Fruit fly (Drosophila melanogaster) whole organism, embryonic: ENCODE data around the gene CG13032.

ENCODE experiments used
- Ada2b ChIP-seq: fragments of 200-800 bp; sonication (Bioruptor generic); IDR thresholded peaks from 2 replicates; pipeline ENCODE4 v1.3.6; 2022; ENCODE audit warnings: missing biosample characterization, missing genetic modification characterization
- Bteb2 ChIP-seq: fragments of 200-800 bp; sonication (Bioruptor generic); optimal IDR thresholded peaks from 2 replicates; lab custom pipeline; 2016; ENCODE audit warnings: missing biosample characterization, missing genetic modification characterization
- CG10979 ChIP-seq: fragments of 200-800 bp; sonication (Bioruptor generic); optimal IDR thresholded peaks from 2 replicates; lab custom pipeline; 2018; ENCODE audit warnings: missing biosample characterization, mild to moderate bottlenecking, missing genetic modification characterization, moderate library complexity
- CG1233 ChIP-seq: fragments of 200-800 bp; sonication (Bioruptor generic); optimal IDR thresholded peaks from 4 replicates; lab custom pipeline; 2018; ENCODE audit warnings: missing biosample characterization, mild to moderate bottlenecking, missing genetic modification characterization
- CG12659 ChIP-seq: fragments of 200-800 bp; sonication (Bioruptor generic); optimal IDR thresholded peaks from 3 replicates; lab custom pipeline; 2017; ENCODE audit warnings: mild to moderate bottlenecking, missing biosample characterization, missing genetic modification reagents, missing genetic modification characterization
- CG12942 ChIP-seq: fragments of 200-800 bp; sonication (Bioruptor generic); optimal IDR thresholded peaks from 3 replicates; lab custom pipeline; 2016; ENCODE audit warnings: missing biosample characterization, missing genetic modification characterization
- CG14965 ChIP-seq: fragments of 200-800 bp; sonication (Bioruptor generic); optimal IDR thresholded peaks from 2 replicates; lab custom pipeline; 2016; ENCODE audit warnings: missing biosample characterization, missing genetic modification characterization, borderline replicate concordance
- CG15073 ChIP-seq: fragments of 200-800 bp; sonication (Bioruptor generic); optimal IDR thresholded peaks from 2 replicates; lab custom pipeline; 2016; ENCODE audit warnings: missing biosample characterization, missing genetic modification characterization
- CG1603 ChIP-seq: fragments of 200-800 bp; sonication (Bioruptor generic); optimal IDR thresholded peaks from 2 replicates; lab custom pipeline; 2019; ENCODE audit warnings: missing biosample characterization, mild to moderate bottlenecking, missing genetic modification characterization, moderate library complexity
- CG16863 ChIP-seq: fragments of 200-800 bp; sonication (Bioruptor generic); optimal IDR thresholded peaks from 3 replicates; lab custom pipeline; 2016; ENCODE audit warnings: missing biosample characterization, missing genetic modification characterization
- CG17385 ChIP-seq: fragments of 200-800 bp; sonication (Bioruptor generic); optimal IDR thresholded peaks from 3 replicates; lab custom pipeline; 2018; ENCODE audit warnings: missing biosample characterization, mild to moderate bottlenecking, missing genetic modification characterization
- CG17568 ChIP-seq: fragments of 200-800 bp; sonication (Bioruptor generic); optimal IDR thresholded peaks from 2 replicates; lab custom pipeline; 2018; ENCODE audit warnings: missing biosample characterization, mild to moderate bottlenecking, missing genetic modification characterization, moderate library complexity
- CG34422 ChIP-seq: fragments of 200-800 bp; sonication (Bioruptor generic); IDR thresholded peaks from 3 replicates; pipeline ENCODE4 v1.3.6; 2022; ENCODE audit warnings: missing biosample characterization, missing genetic modification characterization
- CG6654 ChIP-seq: fragments of 200-800 bp; sonication (Bioruptor generic); optimal IDR thresholded peaks from 2 replicates; lab custom pipeline; 2017; ENCODE audit warnings: missing biosample characterization, mild to moderate bottlenecking, missing genetic modification characterization
- CG8281 ChIP-seq: fragments of 200-800 bp; sonication (Bioruptor generic); optimal IDR thresholded peaks from 2 replicates; lab custom pipeline; 2018; ENCODE audit warnings: missing biosample characterization, mild to moderate bottlenecking, missing genetic modification characterization, moderate library complexity
- CG8765 ChIP-seq: fragments of 200-800 bp; sonication (Bioruptor generic); IDR thresholded peaks from 2 replicates; pipeline ENCODE4 v1.3.6; 2022; ENCODE audit warnings: missing biosample characterization, missing genetic modification characterization
- CG8944 ChIP-seq: fragments of 200-800 bp; sonication (Bioruptor generic); optimal IDR thresholded peaks from 3 replicates; lab custom pipeline; 2016; ENCODE audit warnings: missing biosample characterization, missing genetic modification characterization
- CG9609 ChIP-seq: fragments of 200-800 bp; sonication (Bioruptor generic); optimal IDR thresholded peaks from 3 replicates; lab custom pipeline; 2016; ENCODE audit warnings: missing biosample characterization, missing genetic modification characterization
- CkIIα-i1 ChIP-seq: fragments of 200-800 bp; sonication (Bioruptor generic); IDR thresholded peaks from 2 replicates; pipeline ENCODE4 v1.3.6; 2022; ENCODE audit warnings: missing biosample characterization, missing genetic modification characterization
- Drgx ChIP-seq: fragments of 200-800 bp; sonication (Bioruptor generic); IDR thresholded peaks from 2 replicates; pipeline ENCODE4 v1.3.6; 2022; ENCODE audit warnings: missing biosample characterization, missing genetic modification characterization
- E2f2 ChIP-seq: fragments of 200-800 bp; sonication (Bioruptor generic); IDR thresholded peaks from 2 replicates; pipeline ENCODE4 v1.3.6; 2022; ENCODE audit warnings: missing biosample characterization, missing genetic modification characterization
- ERR ChIP-seq: fragments of 200-800 bp; sonication (Bioruptor generic); optimal IDR thresholded peaks from 2 replicates; lab custom pipeline; 2016; ENCODE audit warnings: missing biosample characterization, missing genetic modification characterization
- Gsc ChIP-seq: fragments of 200-800 bp; sonication (Bioruptor generic); IDR thresholded peaks from 2 replicates; pipeline ENCODE4 v1.3.6; 2022; ENCODE audit warnings: missing biosample characterization, missing genetic modification characterization
- Hand ChIP-seq: fragments of 200-800 bp; sonication (Bioruptor generic); optimal IDR thresholded peaks from 2 replicates; lab custom pipeline; 2017; ENCODE audit warnings: mild to moderate bottlenecking, missing biosample characterization, missing genetic modification reagents, missing genetic modification characterization
- HmgD ChIP-seq: fragments of 200-800 bp; sonication (Bioruptor generic); optimal IDR thresholded peaks from 3 replicates; lab custom pipeline; 2016; ENCODE audit warnings: missing biosample characterization, missing genetic modification characterization
- Lim3 ChIP-seq: fragments of 200-800 bp; sonication (Bioruptor generic); IDR thresholded peaks from 2 replicates; pipeline ENCODE4 v1.3.6; 2022; ENCODE audit warnings: missing biosample characterization, missing genetic modification characterization
- NK7.1 ChIP-seq: fragments of 200-800 bp; sonication (Bioruptor generic); optimal IDR thresholded peaks from 3 replicates; lab custom pipeline; 2016; ENCODE audit warnings: missing biosample characterization, missing genetic modification characterization
- Nf-YC ChIP-seq: fragments of 200-800 bp; optimal IDR thresholded peaks from 3 replicates; lab custom pipeline; 2019; ENCODE audit warnings: missing biosample characterization, mild to moderate bottlenecking, missing genetic modification characterization, moderate library complexity
- NfI ChIP-seq: fragments of 200-800 bp; sonication (Bioruptor generic); optimal IDR thresholded peaks from 3 replicates; lab custom pipeline; 2018; ENCODE audit warnings: missing biosample characterization, mild to moderate bottlenecking, missing genetic modification characterization, moderate library complexity
- Opbp ChIP-seq: fragments of 200-800 bp; sonication (Bioruptor generic); IDR thresholded peaks from 3 replicates; pipeline ENCODE4 v1.3.6; 2022; ENCODE audit warnings: missing biosample characterization, missing genetic modification characterization; ENCODE audit not compliant: partially characterized antibody
- Sox100B ChIP-seq: fragments of 200-800 bp; sonication (Bioruptor generic); optimal IDR thresholded peaks from 3 replicates; lab custom pipeline; 2018; ENCODE audit warnings: missing biosample characterization, mild to moderate bottlenecking, missing genetic modification characterization
- Ssrp ChIP-seq: fragments of 200-800 bp; sonication (Bioruptor generic); optimal IDR thresholded peaks from 2 replicates; lab custom pipeline; 2018; ENCODE audit warnings: missing biosample characterization, mild to moderate bottlenecking, missing genetic modification characterization, moderate library complexity
- TFAM ChIP-seq: fragments of 200-800 bp; sonication (Bioruptor generic); optimal IDR thresholded peaks from 2 replicates; lab custom pipeline; 2017; ENCODE audit warnings: missing biosample characterization, missing genetic modification characterization, inconsistent platforms
- Xrp1 ChIP-seq: fragments of 200-800 bp; sonication (Bioruptor generic); IDR thresholded peaks from 2 replicates; pipeline ENCODE4 v1.3.6; 2022; ENCODE audit warnings: missing biosample characterization, missing genetic modification characterization
- az2 ChIP-seq: fragments of 200-800 bp; sonication (Bioruptor generic); optimal IDR thresholded peaks from 3 replicates; lab custom pipeline; 2016; ENCODE audit warnings: missing biosample characterization, missing genetic modification characterization
- cwo ChIP-seq: fragments of 200-800 bp; sonication (Bioruptor generic); optimal IDR thresholded peaks from 3 replicates; lab custom pipeline; 2017; ENCODE audit warnings: missing biosample characterization, missing genetic modification characterization, mild to moderate bottlenecking, moderate library complexity, missing genetic modification reagents
- da ChIP-seq: fragments of 200-800 bp; sonication (Bioruptor generic); optimal IDR thresholded peaks from 2 replicates; lab custom pipeline; 2016; ENCODE audit warnings: missing biosample characterization, missing genetic modification characterization
- danr ChIP-seq: fragments of 200-800 bp; sonication (Bioruptor generic); IDR thresholded peaks from 2 replicates; pipeline ENCODE4 v1.3.6; 2022; ENCODE audit warnings: missing biosample characterization, missing genetic modification characterization
- gfzf ChIP-seq: fragments of 200-800 bp; sonication (Bioruptor generic); optimal IDR thresholded peaks from 2 replicates; lab custom pipeline; 2016; ENCODE audit warnings: missing biosample characterization, mild to moderate bottlenecking, missing genetic modification characterization, moderate library complexity
- hb ChIP-seq: fragments of 200-800 bp; sonication (Bioruptor generic); IDR thresholded peaks from 3 replicates; pipeline ENCODE4 v1.3.6; 2022; ENCODE audit warnings: missing biosample characterization, missing genetic modification characterization; ENCODE audit not compliant: partially characterized antibody
- ken ChIP-seq: fragments of 200-800 bp; sonication (Bioruptor generic); IDR thresholded peaks from 3 replicates; pipeline ENCODE4 v1.3.6; 2022; ENCODE audit warnings: missing biosample characterization, missing genetic modification characterization
- nom ChIP-seq: fragments of 200-800 bp; sonication (Bioruptor generic); optimal IDR thresholded peaks from 2 replicates; lab custom pipeline; 2017; ENCODE audit warnings: missing biosample characterization, missing genetic modification characterization, mild to moderate bottlenecking, moderate library complexity, missing genetic modification reagents
- oc ChIP-seq: fragments of 200-800 bp; sonication (Bioruptor generic); optimal IDR thresholded peaks from 2 replicates; lab custom pipeline; 2018; ENCODE audit warnings: missing biosample characterization, mild to moderate bottlenecking, missing genetic modification characterization, moderate library complexity
- org-1 ChIP-seq: fragments of 200-800 bp; sonication (Bioruptor generic); optimal IDR thresholded peaks from 2 replicates; lab custom pipeline; 2017; ENCODE audit warnings: missing biosample characterization, missing genetic modification characterization
- ssp ChIP-seq: fragments of 200-800 bp; sonication (Bioruptor generic); IDR thresholded peaks from 2 replicates; pipeline ENCODE4 v1.3.6; 2022; ENCODE audit warnings: missing biosample characterization, missing genetic modification characterization
- tap ChIP-seq: fragments of 200-800 bp; optimal IDR thresholded peaks from 3 replicates; lab custom pipeline; 2019; ENCODE audit warnings: missing biosample characterization, mild to moderate bottlenecking, missing genetic modification characterization, moderate library complexity
- tio ChIP-seq: fragments of 200-800 bp; sonication (Bioruptor generic); optimal IDR thresholded peaks from 2 replicates; lab custom pipeline; 2017; ENCODE audit warnings: missing biosample characterization, missing genetic modification characterization, inconsistent platforms
- trem ChIP-seq: fragments of 200-800 bp; optimal IDR thresholded peaks from 3 replicates; lab custom pipeline; 2019; ENCODE audit warnings: missing biosample characterization, mild to moderate bottlenecking, missing genetic modification characterization, moderate library complexity
- wek ChIP-seq: fragments of 200-800 bp; sonication (Bioruptor generic); optimal IDR thresholded peaks from 3 replicates; lab custom pipeline; 2018; ENCODE audit warnings: missing biosample characterization, mild to moderate bottlenecking, missing genetic modification characterization, moderate library complexity

The CG13032 gene

dm6 chr3L:16711430-16712228, 37.9 kb downstream of the CG13032 start, which contains the start of the genes CG43954, Lasp and Dab (continued):
- TF ChIP-seq CG14965 (GFP tag; lab: Kevin White, UChicago), result no peak
- TF ChIP-seq Drgx (GFP tag; lab: Robert Waterston, UW), result no peak
- TF ChIP-seq CkIIα-i1 (GFP tag; lab: Robert Waterston, UW), result no peak
- no peak for TF ChIP-seq CG8765 (GFP tag; lab: Robert Waterston, UW)
- TF ChIP-seq Ssrp, result peak; percentile 6
- peak; percentile 80 for TF ChIP-seq E2f2 (GFP tag; lab: Robert Waterston, UW)
- TF ChIP-seq danr (GFP tag; lab: Robert Waterston, UW), result no peak
- no peak for TF ChIP-seq HmgD (GFP tag; lab: Kevin White, UChicago)
- no peak for TF ChIP-seq CG8944 (GFP tag; lab: Kevin White, UChicago)
- TF ChIP-seq ken, result peak; percentile 54; the same call in 2 of the 3 replicates
- TF ChIP-seq Bteb2 (GFP tag; lab: Kevin White, UChicago), result no peak
- no peak for TF ChIP-seq Sox100B
- peak; percentile 16 for TF ChIP-seq CG1233 (GFP tag; lab: Kevin White, UChicago)
- TF ChIP-seq da (GFP tag; lab: Kevin White, UChicago), result no peak
- peak; percentile 56 for TF ChIP-seq nom (GFP tag; lab: Kevin White, UChicago)
- peak; percentile 41 for TF ChIP-seq org-1 (GFP tag; lab: Kevin White, UChicago)
- TF ChIP-seq NK7.1 (GFP tag; lab: Kevin White, UChicago), result no peak
- TF ChIP-seq CG10979, result no peak
- TF ChIP-seq ssp (GFP tag; lab: Robert Waterston, UW), result no peak
- peak; percentile 95 for TF ChIP-seq gfzf
- TF ChIP-seq CG15073 (GFP tag; lab: Kevin White, UChicago), result no peak
- TF ChIP-seq Opbp, result 0 out of 3 replicates have a peak, but pooled peaks have one; percentile 5
- TF ChIP-seq ERR (GFP tag; lab: Kevin White, UChicago), result no peak
- no peak for TF ChIP-seq TFAM (GFP tag; lab: Kevin White, UChicago)
- peak; percentile 60 for TF ChIP-seq wek
- no peak for TF ChIP-seq Lim3 (GFP tag; lab: Robert Waterston, UW)
- peak; percentile 42 for TF ChIP-seq oc (tag; lab: Kevin White, UChicago)
- no peak for TF ChIP-seq Gsc (GFP tag; lab: Robert Waterston, UW)
- TF ChIP-seq CG34422 (GFP tag; lab: Robert Waterston, UW), result no peak
- peak; percentile 8 for TF ChIP-seq Nf-YC
- TF ChIP-seq CG9609 (GFP tag; lab: Kevin White, UChicago), result no peak
- peak; percentile 40 for TF ChIP-seq CG17568 (GFP tag; lab: Kevin White, UChicago)
- no peak for TF ChIP-seq tio (GFP tag; lab: Kevin White, UChicago)
- peak; percentile 1 for TF ChIP-seq CG12942 (GFP tag; lab: Kevin White, UChicago)
- no peak for TF ChIP-seq CG6654
- peak; percentile 77 for TF ChIP-seq CG1603 (tag; lab: Kevin White, UChicago)
- no peak for TF ChIP-seq tap (tag; lab: Kevin White, UChicago)
- no peak for TF ChIP-seq Hand (GFP tag; lab: Kevin White, UChicago)
- TF ChIP-seq cwo (GFP tag; lab: Kevin White, UChicago), result peak; percentile 2
- TF ChIP-seq CG17385, result peak; percentile 82
- peak; percentile 7; the same call in 1 of the 2 replicates for TF ChIP-seq Ada2b (GFP tag; lab: Robert Waterston, UW)
- TF ChIP-seq hb, result no peak; the same call in 2 of the 3 replicates
- TF ChIP-seq NfI (GFP tag; lab: Kevin White, UChicago), result peak; percentile 42
- TF ChIP-seq CG12659 (GFP tag; lab: Kevin White, UChicago), result peak; percentile 59
- TF ChIP-seq CG16863 (GFP tag; lab: Kevin White, UChicago), result no peak
- TF ChIP-seq Xrp1 (GFP tag; lab: Robert Waterston, UW), result no peak
- TF ChIP-seq az2 (GFP tag; lab: Kevin White, UChicago), result peak; percentile 31
- TF ChIP-seq trem (tag; lab: Kevin White, UChicago), result peak; percentile 42
- TF ChIP-seq CG8281, result no peak
